Fruit fly (Drosophila melanogaster) whole organism, embryonic: ENCODE data around the gene CG31278.

Experiments
- Adf1 ChIP-seq: fragments of 200-800 bp; sonication (Bioruptor generic); IDR thresholded peaks from 2 replicates; pipeline ENCODE4 v1.3.6; 2022; ENCODE audit warnings: missing biosample characterization, missing genetic modification characterization
- Bdp1 ChIP-seq: fragments of 200-800 bp; sonication (Bioruptor generic); optimal IDR thresholded peaks from 3 replicates; lab custom pipeline; 2016; ENCODE audit warnings: missing biosample characterization, missing genetic modification characterization
- C15 ChIP-seq: fragments of 200-800 bp; sonication (Bioruptor generic); IDR thresholded peaks from 3 replicates; pipeline ENCODE4 v1.3.6; 2022; ENCODE audit warnings: missing biosample characterization, missing genetic modification characterization
- CG12299 ChIP-seq: fragments of 200-800 bp; sonication (Bioruptor generic); optimal IDR thresholded peaks from 2 replicates; lab custom pipeline; 2018; ENCODE audit warnings: missing biosample characterization, mild to moderate bottlenecking, missing genetic modification characterization
- CG12744 ChIP-seq: fragments of 200-800 bp; sonication (Bioruptor generic); optimal IDR thresholded peaks from 2 replicates; lab custom pipeline; 2016; ENCODE audit warnings: missing biosample characterization, missing genetic modification characterization
- CG14014 ChIP-seq: fragments of 200-800 bp; sonication (Bioruptor generic); IDR thresholded peaks from 2 replicates; pipeline ENCODE4 v1.3.6; 2022; ENCODE audit warnings: missing biosample characterization, missing genetic modification characterization
- CG1529 ChIP-seq: fragments of 200-800 bp; sonication (Bioruptor generic); optimal IDR thresholded peaks from 3 replicates; lab custom pipeline; 2018; ENCODE audit warnings: missing biosample characterization, missing genetic modification characterization
- CG15514 ChIP-seq: fragments of 200-800 bp; sonication (Bioruptor generic); optimal IDR thresholded peaks from 3 replicates; lab custom pipeline; 2017; ENCODE audit warnings: missing biosample characterization, missing genetic modification characterization, mild to moderate bottlenecking, moderate library complexity, missing genetic modification reagents
- CG16813 ChIP-seq: fragments of 200-800 bp; sonication (Bioruptor generic); IDR thresholded peaks from 3 replicates; pipeline ENCODE4 v1.3.6; 2022; ENCODE audit warnings: missing biosample characterization, missing genetic modification characterization; ENCODE audit not compliant: partially characterized antibody
- CG17186 ChIP-seq: fragments of 200-800 bp; sonication (Bioruptor generic); optimal IDR thresholded peaks from 3 replicates; lab custom pipeline; 2017; ENCODE audit warnings: missing biosample characterization, missing genetic modification reagents, missing genetic modification characterization
- CG17568 ChIP-seq: fragments of 200-800 bp; sonication (Bioruptor generic); optimal IDR thresholded peaks from 2 replicates; lab custom pipeline; 2018; ENCODE audit warnings: missing biosample characterization, mild to moderate bottlenecking, missing genetic modification characterization, moderate library complexity
- CG18011 ChIP-seq: fragments of 200-800 bp; sonication (Bioruptor generic); optimal IDR thresholded peaks from 2 replicates; lab custom pipeline; 2017; ENCODE audit warnings: missing biosample characterization, missing genetic modification characterization, mild to moderate bottlenecking, moderate library complexity, missing genotype
- CG18619 ChIP-seq: fragments of 200-800 bp; sonication (Bioruptor generic); optimal IDR thresholded peaks from 3 replicates; lab custom pipeline; 2017; ENCODE audit warnings: missing biosample characterization, mild to moderate bottlenecking, missing genetic modification characterization
- CG2678 ChIP-seq: fragments of 200-800 bp; sonication (Bioruptor generic); optimal IDR thresholded peaks from 3 replicates; lab custom pipeline; 2019; ENCODE audit warnings: missing biosample characterization, mild to moderate bottlenecking, missing genetic modification characterization, moderate library complexity
- CG30020 ChIP-seq: fragments of 200-800 bp; optimal IDR thresholded peaks from 2 replicates; lab custom pipeline; 2019; ENCODE audit warnings: missing biosample characterization, mild to moderate bottlenecking, missing genetic modification characterization, moderate library complexity
- CG3065 ChIP-seq: fragments of 200-800 bp; sonication (Bioruptor generic); optimal IDR thresholded peaks from 2 replicates; lab custom pipeline; 2016; ENCODE audit warnings: missing biosample characterization, missing genetic modification characterization
- CG31365 ChIP-seq: fragments of 200-800 bp; sonication (Bioruptor generic); optimal IDR thresholded peaks from 2 replicates; lab custom pipeline; 2018; ENCODE audit warnings: missing biosample characterization, mild to moderate bottlenecking, missing genetic modification characterization
- CG33557 ChIP-seq: fragments of 200-800 bp; sonication (Bioruptor generic); optimal IDR thresholded peaks from 2 replicates; lab custom pipeline; 2019; ENCODE audit warnings: missing biosample characterization, mild to moderate bottlenecking, missing genetic modification characterization, moderate library complexity
- CG6765 ChIP-seq: fragments of 200-800 bp; sonication (Bioruptor generic); optimal IDR thresholded peaks from 3 replicates; lab custom pipeline; 2017; ENCODE audit warnings: missing biosample characterization, mild to moderate bottlenecking, missing genetic modification characterization
- CG6791 ChIP-seq: fragments of 200-800 bp; sonication (Bioruptor generic); IDR thresholded peaks from 3 replicates; pipeline ENCODE4 v1.3.6; 2022; ENCODE audit warnings: missing biosample characterization, missing genetic modification characterization; ENCODE audit not compliant: partially characterized antibody
- CG8281 ChIP-seq: fragments of 200-800 bp; sonication (Bioruptor generic); optimal IDR thresholded peaks from 2 replicates; lab custom pipeline; 2018; ENCODE audit warnings: missing biosample characterization, mild to moderate bottlenecking, missing genetic modification characterization, moderate library complexity
- CG9817 ChIP-seq: fragments of 200-800 bp; sonication (Bioruptor generic); optimal IDR thresholded peaks from 2 replicates; lab custom pipeline; 2018; ENCODE audit warnings: missing biosample characterization, mild to moderate bottlenecking, missing genetic modification characterization, moderate library complexity
- Chrac-16 ChIP-seq: fragments of 200-800 bp; sonication (Bioruptor generic); optimal IDR thresholded peaks from 3 replicates; lab custom pipeline; 2016; ENCODE audit warnings: missing biosample characterization, missing genetic modification characterization
- Doc3 ChIP-seq: fragments of 200-800 bp; sonication (Bioruptor generic); IDR thresholded peaks from 3 replicates; pipeline ENCODE4 v1.3.6; 2022; ENCODE audit warnings: missing biosample characterization, missing genetic modification characterization; ENCODE audit not compliant: partially characterized antibody
- Elba2 ChIP-seq: fragments of 200-800 bp; sonication (Bioruptor generic); optimal IDR thresholded peaks from 3 replicates; lab custom pipeline; 2016; ENCODE audit warnings: missing biosample characterization, missing genetic modification characterization
- Fer1 ChIP-seq: fragments of 200-800 bp; sonication (Bioruptor generic); optimal IDR thresholded peaks from 2 replicates; lab custom pipeline; 2017; ENCODE audit warnings: missing biosample characterization, mild to moderate bottlenecking, missing genetic modification characterization
- HLH3B ChIP-seq: fragments of 200-800 bp; sonication (Bioruptor generic); IDR thresholded peaks from 2 replicates; pipeline ENCODE4 v1.3.6; 2022; ENCODE audit warnings: missing biosample characterization, missing genetic modification characterization
- HLH54F ChIP-seq: fragments of 200-800 bp; sonication (Bioruptor generic); optimal IDR thresholded peaks from 3 replicates; lab custom pipeline; 2016; ENCODE audit warnings: missing biosample characterization, missing genetic modification characterization
- Max ChIP-seq: fragments of 200-800 bp; sonication (Bioruptor generic); optimal IDR thresholded peaks from 2 replicates; lab custom pipeline; 2016; ENCODE audit warnings: missing biosample characterization, mild to moderate bottlenecking, missing genetic modification characterization
- NfI ChIP-seq: fragments of 200-800 bp; sonication (Bioruptor generic); optimal IDR thresholded peaks from 3 replicates; lab custom pipeline; 2018; ENCODE audit warnings: missing biosample characterization, mild to moderate bottlenecking, missing genetic modification characterization, moderate library complexity
- Oli ChIP-seq: fragments of 200-800 bp; sonication (Bioruptor generic); optimal IDR thresholded peaks from 2 replicates; lab custom pipeline; 2018; ENCODE audit warnings: missing biosample characterization, mild to moderate bottlenecking, missing genetic modification characterization, moderate library complexity
- Pdp1 ChIP-seq, 2 experiments: fragments of 200-800 bp; sonication (Bioruptor generic); optimal IDR thresholded peaks; 3 replicates each; lab custom pipeline; 2016; ENCODE audit warnings: missing biosample characterization in 2 of 2, missing genetic modification characterization in 2 of 2, mild to moderate bottlenecking in 1 of 2, moderate library complexity in 1 of 2
- Side ChIP-seq: fragments of 200-800 bp; sonication (Bioruptor generic); optimal IDR thresholded peaks from 2 replicates; lab custom pipeline; 2016; ENCODE audit warnings: missing biosample characterization, missing genetic modification characterization
- Sox102F ChIP-seq: fragments of 200-800 bp; sonication (Bioruptor generic); optimal IDR thresholded peaks from 2 replicates; lab custom pipeline; 2018; ENCODE audit warnings: missing biosample characterization, mild to moderate bottlenecking, missing genetic modification characterization, moderate library complexity
- Taf1 ChIP-seq: fragments of 200-800 bp; sonication (Bioruptor generic); IDR thresholded peaks from 2 replicates; pipeline ENCODE4 v1.3.6; 2022; ENCODE audit warnings: missing biosample characterization, missing genetic modification characterization
- YL-1 ChIP-seq: fragments of 200-800 bp; sonication (Bioruptor generic); optimal IDR thresholded peaks from 3 replicates; lab custom pipeline; 2017; ENCODE audit warnings: missing biosample characterization, mild to moderate bottlenecking, missing genetic modification characterization
- amos ChIP-seq: fragments of 200-800 bp; sonication (Bioruptor generic); IDR thresholded peaks from 2 replicates; pipeline ENCODE4 v1.3.6; 2022; ENCODE audit warnings: missing biosample characterization, missing genetic modification characterization; ENCODE audit not compliant: partially characterized antibody
- bcd ChIP-seq: fragments of 200-800 bp; sonication (Bioruptor generic); optimal IDR thresholded peaks from 2 replicates; lab custom pipeline; 2017; ENCODE audit warnings: missing biosample characterization, mild to moderate bottlenecking, missing genetic modification characterization
- btn ChIP-seq: fragments of 200-800 bp; sonication (Bioruptor generic); optimal IDR thresholded peaks from 2 replicates; lab custom pipeline; 2016; ENCODE audit warnings: missing biosample characterization, missing genetic modification characterization
- eyg ChIP-seq: fragments of 200-800 bp; sonication (Bioruptor generic); optimal IDR thresholded peaks from 3 replicates; lab custom pipeline; 2016; ENCODE audit warnings: missing biosample characterization, missing genetic modification characterization
- ham ChIP-seq: fragments of 200-800 bp; sonication (Bioruptor generic); IDR thresholded peaks from 2 replicates; pipeline ENCODE4 v1.3.6; 2022; ENCODE audit warnings: missing biosample characterization, missing genetic modification characterization
- her ChIP-seq: fragments of 200-800 bp; sonication (Bioruptor generic); optimal IDR thresholded peaks from 2 replicates; lab custom pipeline; 2016; ENCODE audit warnings: missing biosample characterization, missing genetic modification characterization
- inv ChIP-seq: fragments of 200-800 bp; sonication (Bioruptor generic); IDR thresholded peaks from 2 replicates; pipeline ENCODE4 v1.3.6; 2022; ENCODE audit warnings: missing biosample characterization, missing genetic modification characterization; ENCODE audit not compliant: partially characterized antibody
- odd ChIP-seq: fragments of 200-800 bp; sonication (Bioruptor generic); optimal IDR thresholded peaks from 2 replicates; lab custom pipeline; 2017; ENCODE audit warnings: missing biosample characterization, mild to moderate bottlenecking, missing genetic modification characterization
- onecut ChIP-seq: fragments of 200-800 bp; sonication (Bioruptor generic); IDR thresholded peaks from 2 replicates; pipeline ENCODE4 v1.3.6; 2022; ENCODE audit warnings: missing biosample characterization, missing genetic modification characterization
- otp ChIP-seq: fragments of 200-800 bp; sonication (Bioruptor generic); IDR thresholded peaks from 3 replicates; pipeline ENCODE4, ENCODE4 v1.3.6; 2022; ENCODE audit warnings: missing biosample characterization, missing genetic modification characterization
- pnt ChIP-seq: fragments of 200-800 bp; sonication (Bioruptor generic); optimal IDR thresholded peaks from 3 replicates; lab custom pipeline; 2016; ENCODE audit warnings: missing biosample characterization, missing genetic modification characterization
- ranshi ChIP-seq: fragments of 200-800 bp; sonication (Bioruptor generic); IDR thresholded peaks from 2 replicates; pipeline ENCODE4 v1.3.6; 2022; ENCODE audit warnings: missing biosample characterization, missing genetic modification characterization
- repo ChIP-seq: fragments of 200-800 bp; sonication (Bioruptor generic); optimal IDR thresholded peaks from 2 replicates; lab custom pipeline; 2016; ENCODE audit warnings: missing biosample characterization, missing genetic modification characterization
- schlank ChIP-seq: fragments of 200-800 bp; sonication (Bioruptor generic); optimal IDR thresholded peaks from 2 replicates; lab custom pipeline; 2018; ENCODE audit warnings: missing biosample characterization, mild to moderate bottlenecking, missing genetic modification characterization
- sens-2 ChIP-seq: fragments of 200-800 bp; sonication (Bioruptor generic); IDR thresholded peaks from 2 replicates; pipeline ENCODE4 v1.3.6; 2022; ENCODE audit warnings: missing biosample characterization, missing genetic modification characterization
- vfl ChIP-seq: fragments of 200-800 bp; sonication (Bioruptor generic); optimal IDR thresholded peaks from 2 replicates; lab custom pipeline; 2016; ENCODE audit warnings: missing biosample characterization, missing genetic modification characterization

CG31278 gene

DNA sequence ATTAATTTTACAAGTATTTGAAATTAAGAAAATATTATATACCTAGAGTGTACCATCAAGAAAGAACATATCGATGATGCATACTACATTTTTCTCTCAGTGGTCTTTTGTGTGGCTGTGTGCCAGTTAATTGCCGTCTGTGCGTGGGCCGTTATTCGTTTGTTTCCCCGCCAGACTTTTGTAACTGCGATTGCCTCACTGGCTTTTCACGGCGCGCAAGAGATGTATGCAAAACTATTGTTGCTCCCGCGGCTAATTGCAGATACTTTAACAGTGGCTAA lies 26.5 kb downstream of the CG31278 start (continued):
- TF ChIP-seq Fer1 (GFP tag; lab: Kevin White, UChicago): no peak
- TF ChIP-seq otp: peak; percentile 59; the same call in 1 of the 3 replicates
- no peak for TF ChIP-seq odd (GFP tag; lab: Kevin White, UChicago)
- TF ChIP-seq repo: no peak
- no peak for TF ChIP-seq YL-1 (GFP tag; lab: Kevin White, UChicago)
- no peak for TF ChIP-seq CG3065 (GFP tag; lab: Kevin White, UChicago)
- no peak for TF ChIP-seq Pdp1 (GFP tag; optimal IDR thresholded peaks at IDR 0.05; lab: Kevin White, UChicago)
- no peak for TF ChIP-seq bcd
- TF ChIP-seq Bdp1 (GFP tag; lab: Kevin White, UChicago): peak; percentile 0
- no peak for TF ChIP-seq eyg (GFP tag; lab: Kevin White, UChicago)
- TF ChIP-seq CG2678: no peak
- TF ChIP-seq CG8281: no peak
- TF ChIP-seq CG33557 (GFP tag; lab: Kevin White, UChicago): no peak
- no peak for TF ChIP-seq Chrac-16 (GFP tag; lab: Kevin White, UChicago)
- peak; percentile 55; the same call in 1 of the 2 replicates for TF ChIP-seq sens-2 (GFP tag; lab: Robert Waterston, UW)
- no peak for TF ChIP-seq HLH54F
- peak; percentile 65 for TF ChIP-seq ranshi (GFP tag; lab: Robert Waterston, UW)
- TF ChIP-seq CG17186 (GFP tag; lab: Kevin White, UChicago): no peak
- peak; percentile 44 for TF ChIP-seq Sox102F (GFP tag; lab: Kevin White, UChicago)
- TF ChIP-seq Max (GFP tag; lab: Kevin White, UChicago): no peak
- TF ChIP-seq CG6765 (GFP tag; lab: Kevin White, UChicago): no peak
- no peak for TF ChIP-seq inv (GFP tag; lab: Robert Waterston, UW)
- peak; percentile 10 for TF ChIP-seq Oli (tag; lab: Kevin White, UChicago)
- no peak for TF ChIP-seq CG18619
- peak; percentile 73 for TF ChIP-seq HLH3B (GFP tag; lab: Robert Waterston, UW)
- no peak for TF ChIP-seq CG15514 (GFP tag; lab: Kevin White, UChicago)
- peak; percentile 2; the same call in 1 of the 2 replicates for TF ChIP-seq onecut
- TF ChIP-seq Side (GFP tag; lab: Kevin White, UChicago): no peak
- no peak for TF ChIP-seq Doc3 (GFP tag; lab: Robert Waterston, UW)
- TF ChIP-seq CG31365 (tag; lab: Kevin White, UChicago): peak; percentile 13
- no peak for TF ChIP-seq amos (GFP tag; lab: Robert Waterston, UW)
- TF ChIP-seq btn (GFP tag; lab: Kevin White, UChicago): no peak
- TF ChIP-seq CG17568 (GFP tag; lab: Kevin White, UChicago): no peak
- no peak for TF ChIP-seq her
- no peak for TF ChIP-seq pnt (GFP tag; lab: Kevin White, UChicago)
- TF ChIP-seq CG9817 (tag; lab: Kevin White, UChicago): peak; percentile 8
- TF ChIP-seq vfl: no peak
- no peak for TF ChIP-seq ham (GFP tag; lab: Robert Waterston, UW)
- TF ChIP-seq Elba2 (GFP tag; lab: Kevin White, UChicago): no peak
- TF ChIP-seq CG12299 (tag; lab: Kevin White, UChicago): no peak
- TF ChIP-seq CG18011 (GFP tag; lab: Kevin White, UChicago): no peak
- TF ChIP-seq CG12744 (GFP tag; lab: Kevin White, UChicago): no peak
- TF ChIP-seq Taf1 (GFP tag; lab: Robert Waterston, UW): no peak
- TF ChIP-seq CG1529: no peak
- TF ChIP-seq CG16813 (GFP tag; lab: Robert Waterston, UW): no peak
- TF ChIP-seq Adf1 (GFP tag; lab: Robert Waterston, UW): no peak
- no peak for TF ChIP-seq CG6791 (GFP tag; lab: Robert Waterston, UW)
- TF ChIP-seq NfI (GFP tag; lab: Kevin White, UChicago): peak; percentile 25
- TF ChIP-seq CG14014 (GFP tag; lab: Robert Waterston, UW): peak; percentile 60
- TF ChIP-seq CG30020 (tag; lab: Kevin White, UChicago): no peak
- TF ChIP-seq schlank: no peak
- TF ChIP-seq C15 (GFP tag; lab: Robert Waterston, UW): no peak
